Fruit fly (Drosophila melanogaster): Measurements from ENCODE around the gene CG32085.

dm6 chr3L:11626229-11626826, 53.8 kb downstream of the CG32085 start, which contains the start of gene PCID2:
- no peak for TF ChIP-seq CG8478 (optimal IDR thresholded peaks at IDR 0.05)
- no peak for TF ChIP-seq CTCF (optimal IDR thresholded peaks at IDR 0.05)
